Worm (Caenorhabditis elegans) whole organism, L1 larva: ENCODE results near the gene F18E9.4.

Experiments used
- C16A3.4 ChIP-seq: fragments of 150-350 bp; optimal IDR thresholded peaks from 2 replicates; lab custom pipeline; 2014; ENCODE audit warnings: missing biosample characterization, missing genetic modification characterization
- C34B4.2 ChIP-seq: sonication (generic microtip); optimal IDR thresholded peaks from 2 replicates; lab custom pipeline; 2017; ENCODE audit warnings: mild to moderate bottlenecking, missing genetic modification characterization, missing compliant biosample characterization
- Y116A8C.19 ChIP-seq: sonication (generic microtip); optimal IDR thresholded peaks from 2 replicates; lab custom pipeline; 2016; ENCODE audit warnings: missing compliant biosample characterization, missing genetic modification characterization, borderline replicate concordance
- ama-1 ChIP-seq: fragments of 150-350 bp; optimal IDR thresholded peaks from 2 replicates; lab custom pipeline; 2014
- blmp-1 ChIP-seq: fragments of 150-350 bp; optimal IDR thresholded peaks from 2 replicates; lab custom pipeline; 2014; ENCODE audit warnings: missing biosample characterization, missing genetic modification characterization
- ceh-82 ChIP-seq, 3 experiments: fragments of 150-350 bp in 1 of 3; sonication (generic microtip) in 2 of 3; optimal IDR thresholded peaks; 2 replicates each; lab custom pipeline; 2014 to 2017; ENCODE audit warnings: missing biosample characterization in 3 of 3, missing genetic modification characterization in 3 of 3
- ceh-88 ChIP-seq: fragments of 200-800 bp; sonication (Bioruptor generic); IDR thresholded peaks from 2 replicates; pipeline ENCODE4 v1.3.6; 2022; ENCODE audit warnings: missing genetic modification characterization, missing compliant biosample characterization
- dpl-1 ChIP-seq, 3 experiments: fragments of 150-350 bp in 2 of 3; sonication (generic microtip) in 1 of 3; optimal IDR thresholded peaks; 2 replicates each; lab custom pipeline; 2014 to 2017; ENCODE audit warnings: missing biosample characterization in 3 of 3, missing genetic modification characterization in 3 of 3, missing genetic modification reagents in 3 of 3
- efl-1 ChIP-seq, 4 experiments: fragments of 150-350 bp; optimal IDR thresholded peaks in 3 of 4; peaks in 1 of 4; 1 replicate in 1 of 4; 2 replicates in 3 of 4; lab custom pipeline; 2014; ENCODE audit warnings: missing biosample characterization in 2 of 4, missing genetic modification characterization in 2 of 4, missing genetic modification reagents in 2 of 4
- efl-3 ChIP-seq: fragments of 200-800 bp; sonication (Bioruptor generic); optimal IDR thresholded peaks from 2 replicates; lab custom pipeline; 2018; ENCODE audit warnings: mild to moderate bottlenecking, missing genetic modification characterization, missing compliant biosample characterization
- egl-13 ChIP-seq: sonication (generic microtip); optimal IDR thresholded peaks from 2 replicates; lab custom pipeline; 2016; ENCODE audit warnings: missing genotype, missing genetic modification reagents, missing genetic modification characterization, missing compliant biosample characterization
- egl-27 ChIP-seq, 2 experiments: fragments of 150-350 bp in 1 of 2; sonication (generic microtip); optimal IDR thresholded peaks; 3 replicates each; lab custom pipeline; 2017 to 2018; ENCODE audit warnings: missing biosample characterization in 2 of 2, missing genetic modification characterization in 2 of 2, missing genetic modification reagents in 2 of 2
- elt-2 ChIP-seq: sonication (generic microtip); optimal IDR thresholded peaks from 2 replicates; lab custom pipeline; 2016; ENCODE audit warnings: missing genetic modification characterization, mild to moderate bottlenecking, inconsistent platforms, missing compliant biosample characterization, missing genetic modification reagents
- elt-3 ChIP-seq, 6 experiments: fragments of 150-350 bp in 1 of 6; sonication (generic microtip); optimal IDR thresholded peaks; 2 replicates each; lab custom pipeline; 2017 to 2018; ENCODE audit warnings: missing biosample characterization in 6 of 6, missing genetic modification characterization in 6 of 6, inconsistent platforms in 1 of 6
- fkh-10 ChIP-seq: sonication (generic microtip); optimal IDR thresholded peaks from 2 replicates; lab custom pipeline; 2017; ENCODE audit warnings: missing biosample characterization, missing genetic modification reagents, missing genetic modification characterization
- fos-1 ChIP-seq: fragments of 150-350 bp; optimal IDR thresholded peaks from 2 replicates; lab custom pipeline; 2014; ENCODE audit warnings: missing biosample characterization, missing genetic modification characterization
- grh-1 ChIP-seq: fragments of 200-800 bp; sonication (Bioruptor generic); IDR thresholded peaks from 2 replicates; pipeline ENCODE4 v1.3.6; 2022; ENCODE audit warnings: missing genetic modification reagents, missing genetic modification characterization, missing compliant biosample characterization
- irx-1 ChIP-seq: sonication (generic microtip); optimal IDR thresholded peaks from 2 replicates; lab custom pipeline; 2016; ENCODE audit warnings: missing genetic modification characterization, missing compliant biosample characterization
- jun-1 ChIP-seq: fragments of 150-350 bp; optimal IDR thresholded peaks from 2 replicates; lab custom pipeline; 2014; ENCODE audit warnings: missing biosample characterization, missing genetic modification reagents, missing genetic modification characterization
- lin-13 ChIP-seq: fragments of 150-350 bp; optimal IDR thresholded peaks from 2 replicates; lab custom pipeline; 2014; ENCODE audit warnings: missing biosample characterization, missing genetic modification reagents, missing genetic modification characterization
- lin-15B ChIP-seq: fragments of 150-350 bp; sonication (generic microtip); optimal IDR thresholded peaks from 3 replicates; lab custom pipeline; 2014; ENCODE audit warnings: missing biosample characterization, missing genetic modification characterization
- lin-35 ChIP-seq, 2 experiments: fragments of 150-350 bp; optimal IDR thresholded peaks; 2 replicates each; lab custom pipeline; 2014; ENCODE audit warnings: missing biosample characterization in 2 of 2, missing genetic modification characterization in 2 of 2, missing genetic modification reagents in 2 of 2
- lsy-2 ChIP-seq, 2 experiments: fragments of 150-350 bp; optimal IDR thresholded peaks; 2 replicates each; lab custom pipeline; 2014; ENCODE audit warnings: missing biosample characterization in 2 of 2, missing genetic modification characterization in 2 of 2
- mab-9 ChIP-seq: fragments of 200-800 bp; sonication (Bioruptor generic); IDR thresholded peaks from 2 replicates; pipeline ENCODE4 v1.3.6; 2022; ENCODE audit warnings: missing genetic modification reagents, missing genetic modification characterization, missing compliant biosample characterization
- mep-1 ChIP-seq: fragments of 150-350 bp; optimal IDR thresholded peaks from 2 replicates; lab custom pipeline; 2014; ENCODE audit warnings: missing biosample characterization, missing genetic modification characterization
- nhr-12 ChIP-seq: sonication (generic microtip); optimal IDR thresholded peaks from 2 replicates; lab custom pipeline; 2017; ENCODE audit warnings: missing biosample characterization, missing genetic modification characterization
- nhr-19 ChIP-seq: fragments of 200-800 bp; sonication (Bioruptor generic); conservative IDR thresholded peaks from 2 replicates; pipeline ENCODE4 v1.3.6; 2022; ENCODE audit warnings: missing genetic modification characterization, missing compliant biosample characterization
- nhr-20 ChIP-seq: sonication (generic microtip); optimal IDR thresholded peaks from 2 replicates; lab custom pipeline; 2016; ENCODE audit warnings: mild to moderate bottlenecking, missing genetic modification characterization, missing compliant biosample characterization
- nhr-237 ChIP-seq: fragments of 150-350 bp; optimal IDR thresholded peaks from 2 replicates; lab custom pipeline; 2014; ENCODE audit warnings: missing biosample characterization, missing genetic modification characterization
- nhr-47 ChIP-seq: sonication (generic microtip); optimal IDR thresholded peaks from 2 replicates; lab custom pipeline; 2016; ENCODE audit warnings: mild to moderate bottlenecking, missing genetic modification characterization, moderate library complexity, missing compliant biosample characterization
- nhr-71 ChIP-seq: sonication (generic microtip); optimal IDR thresholded peaks from 2 replicates; lab custom pipeline; 2016; ENCODE audit warnings: mild to moderate bottlenecking, missing genetic modification characterization, moderate library complexity, missing compliant biosample characterization
- nhr-77 ChIP-seq: fragments of 150-350 bp; optimal IDR thresholded peaks from 2 replicates; lab custom pipeline; 2014; ENCODE audit warnings: missing biosample characterization, missing genetic modification characterization
- nhr-85 ChIP-seq: sonication (generic microtip); peaks from one replicate; lab custom pipeline; 2016; ENCODE audit warnings: missing genetic modification characterization, inconsistent platforms, missing compliant biosample characterization
- nhr-90 ChIP-seq: sonication (generic microtip); optimal IDR thresholded peaks from 2 replicates; lab custom pipeline; 2016; ENCODE audit warnings: mild to moderate bottlenecking, missing genetic modification characterization, missing compliant biosample characterization; ENCODE audit not compliant: poor library complexity
- pag-3 ChIP-seq: sonication (generic microtip); optimal IDR thresholded peaks from 2 replicates; lab custom pipeline; 2017; ENCODE audit warnings: missing genetic modification characterization, mild to moderate bottlenecking, missing compliant biosample characterization, antibody characterized with exemption, borderline replicate concordance; ENCODE audit not compliant: insufficient read depth
- pqm-1 ChIP-seq: sonication (generic microtip); optimal IDR thresholded peaks from 3 replicates; lab custom pipeline; 2017; ENCODE audit warnings: missing biosample characterization, missing genetic modification characterization
- rnt-1 ChIP-seq: sonication (generic microtip); optimal IDR thresholded peaks from 2 replicates; lab custom pipeline; 2016; ENCODE audit warnings: mild to moderate bottlenecking, missing genetic modification characterization, moderate library complexity, missing compliant biosample characterization
- snu-23 ChIP-seq: sonication (generic microtip); optimal IDR thresholded peaks from 2 replicates; lab custom pipeline; 2016; ENCODE audit warnings: missing genetic modification characterization, missing compliant biosample characterization
- sptf-1 ChIP-seq: fragments of 150-350 bp; optimal IDR thresholded peaks from 2 replicates; lab custom pipeline; 2014; ENCODE audit warnings: missing biosample characterization, missing genetic modification characterization
- sup-37 ChIP-seq: fragments of 200-800 bp; sonication (Bioruptor generic); optimal IDR thresholded peaks from 2 replicates; lab custom pipeline; 2018; ENCODE audit warnings: mild to moderate bottlenecking, missing genetic modification characterization, missing compliant biosample characterization
- swsn-7 ChIP-seq: sonication (generic microtip); optimal IDR thresholded peaks from 2 replicates; lab custom pipeline; 2016; ENCODE audit warnings: missing genetic modification characterization, missing compliant biosample characterization
- tbx-2 ChIP-seq: sonication (generic microtip); optimal IDR thresholded peaks from 2 replicates; lab custom pipeline; 2016; ENCODE audit warnings: missing genetic modification characterization, missing compliant biosample characterization
- unc-98 ChIP-seq: fragments of 200-800 bp; sonication (Bioruptor generic); IDR thresholded peaks from 2 replicates; pipeline ENCODE4 v1.3.6; 2022; ENCODE audit warnings: missing genetic modification characterization, missing compliant biosample characterization
- xbp-1 ChIP-seq: sonication (generic microtip); optimal IDR thresholded peaks from 2 replicates; lab custom pipeline; 2016; ENCODE audit warnings: missing genetic modification characterization, missing compliant biosample characterization
- zag-1 ChIP-seq: fragments of 150-350 bp; optimal IDR thresholded peaks from 2 replicates; lab custom pipeline; 2014; ENCODE audit warnings: missing biosample characterization, missing genetic modification characterization
- ztf-11 ChIP-seq, 2 experiments: sonication (generic microtip); optimal IDR thresholded peaks; 2 replicates each; lab custom pipeline; 2016 to 2017; ENCODE audit warnings: missing genetic modification characterization in 2 of 2, missing biosample characterization in 1 of 2, missing compliant biosample characterization in 1 of 2

The F18E9.4 gene

ce11 chrX:8545971-8546442, 34.3 kb upstream of the F18E9.4 start, which contains the start of gene sdha-1 (continued):
- TF ChIP-seq nhr-12 (tag; lab: Kevin White, UChicago) (no peak), snu-23 (peak; percentile 96), elt-2 (tag; lab: Kevin White, UChicago) (peak; percentile 86), ceh-88 (GFP tag; lab: Robert Waterston, UW) (peak; percentile 66; the same call in 1 of the 2 replicates), nhr-90 (peak; percentile 90), nhr-20 (tag; lab: Kevin White, UChicago) (peak; percentile 94), C34B4.2 (tag; lab: Kevin White, UChicago) (no peak)

DNA sequence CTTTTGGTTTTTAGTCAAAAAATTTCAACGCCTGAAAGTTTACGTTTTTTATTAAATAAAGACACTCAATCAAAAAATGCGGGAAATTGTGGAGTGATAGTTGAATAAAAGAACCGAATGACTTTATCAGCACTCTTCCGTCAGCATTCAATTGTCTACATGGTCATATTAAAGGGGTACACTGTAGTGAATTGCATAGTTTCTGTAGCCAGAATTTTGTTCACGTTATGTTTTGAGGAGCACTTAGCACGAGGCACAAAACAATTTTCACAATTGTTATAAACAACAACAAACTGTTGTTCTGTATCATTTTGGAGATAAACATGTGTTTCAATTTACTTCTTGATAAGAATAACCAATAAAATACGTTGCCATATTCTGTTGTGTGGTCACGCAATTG, 31.3 kb upstream of the F18E9.4 start, which contains the start of gene D2021.4:
Gene D2021.4 (minus strand): TSS at position 48 of the 400 bp plus-strand sequence.
- no peak for TF ChIP-seq nhr-71 (tag; lab: Kevin White, UChicago)
- no peak for TF ChIP-seq rnt-1
- no peak for TF ChIP-seq nhr-77
- no peak for TF ChIP-seq fkh-10 (GFP tag; lab: Kevin White, UChicago)
- TF ChIP-seq efl-1 (optimal IDR thresholded peaks at IDR 0.05; lab: Kevin White, UChicago) = no peak
- peak in 1 of 2 experiments; percentile 62 for TF ChIP-seq efl-1 (GFP tag; optimal IDR thresholded peaks at IDR 0.05 in 1 of 2; lab: Kevin White, UChicago)
- TF ChIP-seq irx-1 (tag; lab: Kevin White, UChicago) = no peak
- TF ChIP-seq ceh-82 (tag; optimal IDR thresholded peaks at IDR 0.05; lab: Kevin White, UChicago) = no peak
- TF ChIP-seq elt-2 (tag; lab: Kevin White, UChicago) = peak; percentile 48
- TF ChIP-seq zag-1 (tag; lab: Kevin White, UChicago) = no peak
- TF ChIP-seq pag-3 = no peak
- TF ChIP-seq elt-3 (tag; optimal IDR thresholded peaks at IDR 0.05; lab: Kevin White, UChicago) = no peak
- no peak for TF ChIP-seq nhr-47 (tag; lab: Kevin White, UChicago)
- TF ChIP-seq unc-98 = no peak
- no peak for TF ChIP-seq ama-1 (lab: Kevin White, UChicago)

ce11 chrX:8550099-8550498, 30.2 kb upstream of the F18E9.4 start:
- TF ChIP-seq tbx-2 (peak; percentile 62), lin-35 (GFP tag; optimal IDR thresholded peaks at IDR 0.05; lab: Kevin White, UChicago) (peak; percentile 6 to 80), egl-13 (tag; lab: Kevin White, UChicago) (no peak), mep-1 (tag; lab: Kevin White, UChicago) (peak; percentile 79), elt-3 (tag; optimal IDR thresholded peaks at IDR 0.05; lab: Kevin White, UChicago) (peak in 4 of 6 experiments; percentile 20 to 63 (median 38)), efl-1 (optimal IDR thresholded peaks at IDR 0.05; lab: Kevin White, UChicago) (peak; percentile 20 to 34), efl-1 (GFP tag; optimal IDR thresholded peaks at IDR 0.05 in 1 of 2; lab: Kevin White, UChicago) (no peak), C16A3.4 (tag; lab: Kevin White, UChicago) (peak; percentile 24), grh-1 (GFP tag; lab: Robert Waterston, UW) (peak; percentile 63), xbp-1 (tag; lab: Kevin White, UChicago) (peak; percentile 63), fos-1 (tag; lab: Kevin White, UChicago) (peak; percentile 27), snu-23 (peak; percentile 79), dpl-1 (GFP tag; optimal IDR thresholded peaks at IDR 0.05; lab: Kevin White, UChicago) (peak in 2 of 3 experiments; percentile 7 to 40), efl-3 (GFP tag; lab: Kevin White, UChicago) (no peak), Y116A8C.19 (no peak), swsn-7 (tag; lab: Kevin White, UChicago) (peak; percentile 41), nhr-85 (tag; lab: Kevin White, UChicago) (peak; percentile 96), nhr-20 (tag; lab: Kevin White, UChicago) (peak; percentile 89), jun-1 (tag; lab: Kevin White, UChicago) (peak; percentile 29), elt-2 (tag; lab: Kevin White, UChicago) (peak; percentile 32), nhr-71 (tag; lab: Kevin White, UChicago) (peak; percentile 79), sptf-1 (tag; lab: Kevin White, UChicago) (no peak), nhr-237 (peak; percentile 56), lin-15B (tag; lab: Kevin White, UChicago) (no peak), lsy-2 (tag; optimal IDR thresholded peaks at IDR 0.05; lab: Kevin White, UChicago) (peak; percentile 35 to 69), ztf-11 (tag; optimal IDR thresholded peaks at IDR 0.05; lab: Kevin White, UChicago) (no peak), egl-27 (tag; optimal IDR thresholded peaks at IDR 0.05; lab: Kevin White, UChicago) (peak; percentile 33 to 62), blmp-1 (tag; lab: Kevin White, UChicago) (peak; percentile 75), ceh-82 (tag; optimal IDR thresholded peaks at IDR 0.05; lab: Kevin White, UChicago) (peak in 2 of 3 experiments; percentile 14 to 45), sup-37 (no peak), lin-13 (peak; percentile 19), nhr-19 (GFP tag; lab: Robert Waterston, UW) (peak; percentile 56), nhr-77 (peak; percentile 45), rnt-1 (peak; percentile 53), pqm-1 (tag; lab: Kevin White, UChicago) (no peak), nhr-90 (peak; percentile 58), mab-9 (GFP tag; lab: Robert Waterston, UW) (no peak)
